Worm (Caenorhabditis elegans): ENCODE measurements around the gene nspb-3.

- TF ChIP-seq daf-12 (tag; optimal IDR thresholded peaks at IDR 0.05) (no peak), nhr-11 (tag; optimal IDR thresholded peaks at IDR 0.05) (no peak), egl-5 (tag; optimal IDR thresholded peaks at IDR 0.05) (no peak), ztf-11 (tag; optimal IDR thresholded peaks at IDR 0.05) (no peak)
Observed at ce11 chrIV:6618607-6619006, 23.8 kb upstream of the nspb-3 start.

Data from whole organism, L3 larva.